Comparison of ENCODE assay signal across 4 worm cellular contexts in genomic region chrIV:13389237-13389636, ce11.
TF ChIP-seq lines count a peak whose summit lies in the region.

No protein-coding gene starts in this region.

TF ChIP-seq in whole organism, L2 larva, 48 proteins besides CTCF, POLR2A, EP300 and RAD21:
- TF ChIP-seq lin-11 (tag; optimal IDR thresholded peaks at IDR 0.05; lab: Kevin White, UChicago) (no peak), ztf-1 (GFP tag; conservative IDR thresholded peaks at IDR 0.05; lab: Robert Waterston, UW) (0 out of 2 replicates have a peak, but pooled peaks have one; percentile 77)
TF ChIP-seq in whole organism, L2 larva: peak in this region for 1.

TF ChIP-seq in whole organism, L3 larva, 47 proteins besides CTCF, POLR2A, EP300 and RAD21:
- peak; percentile 36 for TF ChIP-seq nhr-43 (tag; optimal IDR thresholded peaks at IDR 0.05; lab: Kevin White, UChicago; ENCODE audit: poor library complexity, severe bottlenecking)
- TF ChIP-seq aly-2 (tag; optimal IDR thresholded peaks at IDR 0.05; lab: Kevin White, UChicago): no peak
- TF ChIP-seq zag-1 (tag; optimal IDR thresholded peaks at IDR 0.05; lab: Kevin White, UChicago): no peak
- no peak for TF ChIP-seq egl-27 (tag; optimal IDR thresholded peaks at IDR 0.05; lab: Kevin White, UChicago)

TF ChIP-seq in whole organism, L4 larva, 104 proteins besides CTCF, POLR2A, EP300 and RAD21:
- TF ChIP-seq aly-2 (tag; optimal IDR thresholded peaks at IDR 0.05; lab: Kevin White, UChicago) (no peak), nhr-111 (GFP tag; optimal IDR thresholded peaks at IDR 0.05; lab: Kevin White, UChicago) (peak; percentile 43), hmg-1.1 (GFP tag; IDR thresholded peaks at IDR 0.05; lab: Robert Waterston, UW) (no peak), snpc-1.2 (GFP tag; IDR thresholded peaks at IDR 0.05; lab: Robert Waterston, UW) (0 out of 2 replicates have a peak, but pooled peaks have one; percentile 11), nhr-102 (tag; optimal IDR thresholded peaks at IDR 0.05; lab: Kevin White, UChicago) (no peak), ces-1 (GFP tag; optimal IDR thresholded peaks at IDR 0.05; lab: Kevin White, UChicago) (no peak), lin-1 (GFP tag; IDR thresholded peaks at IDR 0.05; lab: Robert Waterston, UW) (peak; percentile 38; the same call in 1 of the 2 replicates), fkh-10 (GFP tag; optimal IDR thresholded peaks at IDR 0.05; lab: Kevin White, UChicago) (no peak), duxl-1 (tag; optimal IDR thresholded peaks at IDR 0.05; lab: Kevin White, UChicago; ENCODE audit: poor library complexity) (peak; percentile 34), egl-43 (GFP tag; IDR thresholded peaks at IDR 0.05; lab: Robert Waterston, UW) (peak; percentile 67), unc-130 (GFP tag; optimal IDR thresholded peaks at IDR 0.05; lab: Kevin White, UChicago) (no peak), nhr-42 (GFP tag; IDR thresholded peaks at IDR 0.05; lab: Robert Waterston, UW) (peak; percentile 33; the same call in 1 of the 2 replicates), Y105C5A.15 (GFP tag; IDR thresholded peaks at IDR 0.05; lab: Robert Waterston, UW) (0 out of 2 replicates have a peak, but pooled peaks have one; percentile 34), dmd-9 (GFP tag; IDR thresholded peaks at IDR 0.05; lab: Robert Waterston, UW) (no peak), dmd-8 (GFP tag; IDR thresholded peaks at IDR 0.05; lab: Robert Waterston, UW) (0 out of 2 replicates have a peak, but pooled peaks have one; percentile 49), tra-1 (GFP tag; IDR thresholded peaks at IDR 0.05; lab: Robert Waterston, UW) (0 out of 2 replicates have a peak, but pooled peaks have one; percentile 26), spr-1 (tag; optimal IDR thresholded peaks at IDR 0.05; lab: Kevin White, UChicago) (no peak)

TF ChIP-seq in whole organism, young adult, 124 proteins besides CTCF, POLR2A, EP300 and RAD21:
- TF ChIP-seq snpc-1.1 (tag; optimal IDR thresholded peaks at IDR 0.05; lab: Kevin White, UChicago; ENCODE audit: insufficient read depth) (no peak), fkh-3 (tag; optimal IDR thresholded peaks at IDR 0.05; lab: Kevin White, UChicago) (no peak), aptf-3 (GFP tag; IDR thresholded peaks at IDR 0.05; lab: Robert Waterston, UW) (no peak), lin-40 (tag; optimal IDR thresholded peaks at IDR 0.05; lab: Kevin White, UChicago) (no peak), ZK185.1 (tag; optimal IDR thresholded peaks at IDR 0.05; lab: Kevin White, UChicago; ENCODE audit: poor library complexity, severe bottlenecking) (peak; percentile 74), ets-4 (GFP tag; optimal IDR thresholded peaks at IDR 0.05; lab: Kevin White, UChicago) (no peak), efl-1 (GFP tag; optimal IDR thresholded peaks at IDR 0.05; lab: Kevin White, UChicago) (no peak), F39B2.1 (GFP tag; IDR thresholded peaks at IDR 0.05; lab: Robert Waterston, UW) (no peak), repo-1 (tag; optimal IDR thresholded peaks at IDR 0.05; lab: Kevin White, UChicago) (no peak), B0336.3 (GFP tag; IDR thresholded peaks at IDR 0.05; lab: Robert Waterston, UW) (no peak), nhr-90 (tag; optimal IDR thresholded peaks at IDR 0.05; lab: Kevin White, UChicago) (no peak), pbrm-1 (GFP tag; IDR thresholded peaks at IDR 0.05; lab: Robert Waterston, UW) (0 out of 2 replicates have a peak, but pooled peaks have one; percentile 6), nfya-2 (GFP tag; IDR thresholded peaks at IDR 0.05; lab: Robert Waterston, UW) (no peak), lir-1 (GFP tag; conservative IDR thresholded peaks at IDR 0.05; lab: Robert Waterston, UW) (no peak), F22D6.2 (tag; optimal IDR thresholded peaks at IDR 0.05; lab: Kevin White, UChicago) (no peak), tlf-1 (GFP tag; optimal IDR thresholded peaks at IDR 0.05; lab: Kevin White, UChicago) (no peak), nhr-120 (GFP tag; IDR thresholded peaks at IDR 0.05; lab: Robert Waterston, UW) (no peak)
